Worm (Caenorhabditis elegans) whole organism, young adult: ENCODE data around the gene K11E4.6.
A peak's percentile ranks its signal among the peaks of the same experiment; 100 is the strongest.

ENCODE experiments used
- B0336.3 ChIP-seq: fragments of 200-800 bp; sonication (Bioruptor generic); IDR thresholded peaks from 2 replicates; pipeline ENCODE4 v1.3.6; 2022; ENCODE audit warnings: missing genetic modification characterization, missing compliant biosample characterization
- C06A6.2 ChIP-seq: fragments of 200-800 bp; sonication (Bioruptor generic); conservative IDR thresholded peaks from 2 replicates; pipeline ENCODE4 v1.3.6; 2022; ENCODE audit warnings: missing genetic modification characterization, missing compliant biosample characterization
- F22D6.2 ChIP-seq: sonication (generic microtip); optimal IDR thresholded peaks from 2 replicates; lab custom pipeline; 2016; ENCODE audit warnings: mild to moderate bottlenecking, missing genetic modification characterization, missing compliant biosample characterization
- F33H1.4 ChIP-seq: fragments of 200-800 bp; sonication (Bioruptor generic); IDR thresholded peaks from 2 replicates; pipeline ENCODE4 v1.3.6; 2022; ENCODE audit warnings: missing genetic modification reagents, missing genetic modification characterization, missing compliant biosample characterization
- F57A8.1 ChIP-seq: fragments of 200-800 bp; sonication (Bioruptor generic); optimal IDR thresholded peaks from 2 replicates; lab custom pipeline; 2018; ENCODE audit warnings: mild to moderate bottlenecking, missing genetic modification characterization, moderate library complexity, missing compliant biosample characterization
- F57C9.4 ChIP-seq: sonication (generic microtip); optimal IDR thresholded peaks from 2 replicates; lab custom pipeline; 2017; ENCODE audit warnings: mild to moderate bottlenecking, missing genetic modification characterization, missing compliant biosample characterization
- K12H6.12 ChIP-seq: fragments of 200-800 bp; sonication (Bioruptor generic); optimal IDR thresholded peaks from 2 replicates; lab custom pipeline; 2018; ENCODE audit warnings: mild to moderate bottlenecking, missing genetic modification characterization, missing compliant biosample characterization
- T07F8.4 ChIP-seq: sonication (generic microtip); optimal IDR thresholded peaks from 2 replicates; lab custom pipeline; 2016; ENCODE audit warnings: mild to moderate bottlenecking, missing genetic modification characterization, moderate library complexity, missing compliant biosample characterization
- Y79H2A.3 ChIP-seq: fragments of 200-800 bp; sonication (Bioruptor generic); conservative IDR thresholded peaks from 2 replicates; pipeline ENCODE4 v1.3.6; 2022; ENCODE audit warnings: missing genetic modification reagents, missing genetic modification characterization, missing compliant biosample characterization
- ZK185.1 ChIP-seq: sonication (generic microtip); optimal IDR thresholded peaks from 2 replicates; lab custom pipeline; 2016; ENCODE audit warnings: mild to moderate bottlenecking, missing genetic modification characterization, missing compliant biosample characterization; ENCODE audit not compliant: poor library complexity, severe bottlenecking
- aptf-3 ChIP-seq: fragments of 200-800 bp; sonication (Bioruptor generic); IDR thresholded peaks from 2 replicates; pipeline ENCODE4 v1.3.6; 2022; ENCODE audit warnings: missing genetic modification characterization, missing compliant biosample characterization
- atf-7 ChIP-seq: sonication (generic microtip); optimal IDR thresholded peaks from 2 replicates; lab custom pipeline; 2017; ENCODE audit warnings: mild to moderate bottlenecking, missing genetic modification characterization, missing compliant biosample characterization
- athp-1 ChIP-seq: sonication (generic microtip); optimal IDR thresholded peaks from 2 replicates; lab custom pipeline; 2017; ENCODE audit warnings: mild to moderate bottlenecking, missing genetic modification characterization, missing compliant biosample characterization
- attf-5 ChIP-seq: fragments of 200-800 bp; sonication (Bioruptor generic); optimal IDR thresholded peaks from 2 replicates; lab custom pipeline; 2018; ENCODE audit warnings: mild to moderate bottlenecking, missing genetic modification characterization, missing compliant biosample characterization
- ccch-3 ChIP-seq: fragments of 200-800 bp; sonication (Bioruptor generic); optimal IDR thresholded peaks from 2 replicates; lab custom pipeline; 2018; ENCODE audit warnings: mild to moderate bottlenecking, missing genetic modification characterization, missing compliant biosample characterization
- cebp-1 ChIP-seq, 2 experiments: fragments of 200-800 bp in 1 of 2; sonication (Bioruptor generic) in 1 of 2; sonication (generic microtip) in 1 of 2; IDR thresholded peaks in 1 of 2; optimal IDR thresholded peaks in 1 of 2; 2 replicates each; pipeline versions ENCODE4 v1.3.6 to Lab custom; 2017 to 2022; ENCODE audit warnings: missing compliant biosample characterization in 2 of 2, missing genetic modification characterization in 2 of 2, mild to moderate bottlenecking in 1 of 2, missing genetic modification reagents in 1 of 2, moderate library complexity in 1 of 2
- ceh-100 ChIP-seq: fragments of 200-800 bp; sonication (Bioruptor generic); IDR thresholded peaks from 2 replicates; pipeline ENCODE4 v1.3.6; 2022; ENCODE audit warnings: missing genetic modification reagents, missing genetic modification characterization, missing compliant biosample characterization
- ceh-58 ChIP-seq: fragments of 200-800 bp; sonication (Bioruptor generic); IDR thresholded peaks from 2 replicates; pipeline ENCODE4 v1.3.6; 2022; ENCODE audit warnings: missing genetic modification characterization, missing compliant biosample characterization
- chd-7 ChIP-seq: sonication (generic microtip); optimal IDR thresholded peaks from 2 replicates; lab custom pipeline; 2016; ENCODE audit warnings: mild to moderate bottlenecking, missing genetic modification characterization, moderate library complexity, missing compliant biosample characterization
- dox-1 ChIP-seq: fragments of 200-800 bp; sonication (Bioruptor generic); IDR thresholded peaks from 2 replicates; pipeline ENCODE4 v1.3.6; 2022; ENCODE audit warnings: missing genetic modification reagents, missing genetic modification characterization, missing compliant biosample characterization
- dpff-1 ChIP-seq: sonication (generic microtip); optimal IDR thresholded peaks from 2 replicates; lab custom pipeline; 2017; ENCODE audit warnings: mild to moderate bottlenecking, missing genetic modification characterization, missing compliant biosample characterization
- egrh-3 ChIP-seq: fragments of 200-800 bp; sonication (Bioruptor generic); IDR thresholded peaks from 2 replicates; pipeline ENCODE4 v1.3.6; 2022; ENCODE audit warnings: missing genetic modification reagents, missing genetic modification characterization, missing compliant biosample characterization
- hrde-1 ChIP-seq: sonication (generic microtip); optimal IDR thresholded peaks from 2 replicates; lab custom pipeline; 2016; ENCODE audit warnings: missing genetic modification characterization, mild to moderate bottlenecking, missing compliant biosample characterization, moderate library complexity, missing genotype, missing genetic modification reagents, borderline replicate concordance
- hsf-1 ChIP-seq: fragments of 200-800 bp; sonication (Bioruptor generic); IDR thresholded peaks from 2 replicates; pipeline ENCODE4 v1.3.6; 2022; ENCODE audit warnings: missing genetic modification reagents, missing genetic modification characterization, missing compliant biosample characterization
- let-607 ChIP-seq, 2 experiments: fragments of 200-800 bp in 1 of 2; sonication (Bioruptor generic) in 1 of 2; sonication (generic microtip) in 1 of 2; optimal IDR thresholded peaks; 2 replicates each; lab custom pipeline; 2016 to 2018; ENCODE audit warnings: mild to moderate bottlenecking in 2 of 2, missing compliant biosample characterization in 2 of 2, missing genetic modification characterization in 2 of 2, moderate library complexity in 2 of 2, missing genotype in 1 of 2
- lin-35 ChIP-seq, 3 experiments: fragments of 150-350 bp in 2 of 3; sonication (generic microtip) in 1 of 3; optimal IDR thresholded peaks; 2 replicates each; lab custom pipeline; 2014 to 2018; ENCODE audit warnings: missing biosample characterization in 3 of 3, missing genetic modification characterization in 3 of 3, missing genetic modification reagents in 3 of 3
- lin-40 ChIP-seq: sonication (generic microtip); optimal IDR thresholded peaks from 2 replicates; lab custom pipeline; 2016; ENCODE audit warnings: missing genetic modification characterization, mild to moderate bottlenecking, missing compliant biosample characterization, missing genotype, missing genetic modification reagents
- lsl-1 ChIP-seq: fragments of 200-800 bp; sonication (Bioruptor generic); optimal IDR thresholded peaks from 2 replicates; lab custom pipeline; 2018; ENCODE audit warnings: mild to moderate bottlenecking, missing genetic modification characterization, moderate library complexity, missing compliant biosample characterization
- madf-3 ChIP-seq: fragments of 200-800 bp; sonication (Bioruptor generic); IDR thresholded peaks from 2 replicates; pipeline ENCODE4 v1.3.6; 2022; ENCODE audit warnings: missing genetic modification reagents, missing genetic modification characterization, missing compliant biosample characterization
- madf-6 ChIP-seq: fragments of 200-800 bp; sonication (Bioruptor generic); IDR thresholded peaks from 2 replicates; pipeline ENCODE4 v1.3.6; 2022; ENCODE audit warnings: missing genetic modification reagents, missing genetic modification characterization, missing compliant biosample characterization
- mxl-1 ChIP-seq: sonication (generic microtip); optimal IDR thresholded peaks from 2 replicates; lab custom pipeline; 2016; ENCODE audit warnings: missing genetic modification characterization, missing compliant biosample characterization
- nfya-2 ChIP-seq: fragments of 200-800 bp; sonication (Bioruptor generic); IDR thresholded peaks from 2 replicates; pipeline ENCODE4 v1.3.6; 2022; ENCODE audit warnings: missing genetic modification reagents, missing genetic modification characterization, missing compliant biosample characterization
- nfyb-1 ChIP-seq: fragments of 200-800 bp; sonication (Bioruptor generic); IDR thresholded peaks from 2 replicates; pipeline ENCODE4 v1.3.6; 2022; ENCODE audit warnings: missing genetic modification reagents, missing genetic modification characterization, missing compliant biosample characterization
- nhr-80 ChIP-seq: sonication (generic microtip); optimal IDR thresholded peaks from 2 replicates; lab custom pipeline; 2016; ENCODE audit warnings: missing genetic modification characterization, missing compliant biosample characterization
- nhr-90 ChIP-seq: sonication (generic microtip); optimal IDR thresholded peaks from 2 replicates; lab custom pipeline; 2016; ENCODE audit warnings: missing genotype, mild to moderate bottlenecking, missing genetic modification characterization, missing compliant biosample characterization
- rcor-1 ChIP-seq: fragments of 200-800 bp; sonication (Bioruptor generic); IDR thresholded peaks from 2 replicates; pipeline ENCODE4 v1.3.6; 2022; ENCODE audit warnings: missing genetic modification reagents, missing genetic modification characterization, missing compliant biosample characterization
- rec-8 ChIP-seq, 2 experiments: sonication (generic microtip); optimal IDR thresholded peaks; 2 replicates each; lab custom pipeline; 2016; ENCODE audit warnings: mild to moderate bottlenecking in 2 of 2, missing genetic modification characterization in 2 of 2, missing genetic modification reagents in 2 of 2, missing genotype in 2 of 2, missing biosample characterization in 1 of 2, missing compliant biosample characterization in 1 of 2, moderate library complexity in 1 of 2
- snpc-1.1 ChIP-seq: sonication (generic microtip); optimal IDR thresholded peaks from 2 replicates; lab custom pipeline; 2017; ENCODE audit warnings: missing genetic modification characterization, mild to moderate bottlenecking, missing compliant biosample characterization, antibody characterized with exemption, moderate library complexity, missing genotype, missing genetic modification reagents; ENCODE audit not compliant: insufficient read depth
- snpc-1.3 ChIP-seq: sonication (generic microtip); optimal IDR thresholded peaks from 2 replicates; lab custom pipeline; 2017; ENCODE audit warnings: missing genetic modification characterization, mild to moderate bottlenecking, missing compliant biosample characterization, antibody characterized with exemption, moderate library complexity, missing genotype, missing genetic modification reagents; ENCODE audit not compliant: insufficient read depth
- snpc-3.4 ChIP-seq: sonication (generic microtip); optimal IDR thresholded peaks from 2 replicates; lab custom pipeline; 2017; ENCODE audit warnings: missing genetic modification characterization, mild to moderate bottlenecking, missing compliant biosample characterization, antibody characterized with exemption, moderate library complexity, missing genotype, missing genetic modification reagents
- somi-1 ChIP-seq: fragments of 200-800 bp; sonication (Bioruptor generic); optimal IDR thresholded peaks from 2 replicates; lab custom pipeline; 2018; ENCODE audit warnings: mild to moderate bottlenecking, missing genetic modification characterization, missing compliant biosample characterization
- unc-62 ChIP-seq: fragments of 150-350 bp; optimal IDR thresholded peaks from 2 replicates; lab custom pipeline; 2014; ENCODE audit warnings: missing biosample characterization, missing genetic modification reagents, missing genetic modification characterization
- zim-3 ChIP-seq: sonication (generic microtip); optimal IDR thresholded peaks from 2 replicates; lab custom pipeline; 2017; ENCODE audit warnings: mild to moderate bottlenecking, missing genetic modification characterization, moderate library complexity, missing compliant biosample characterization
- ztf-18 ChIP-seq: sonication (generic microtip); optimal IDR thresholded peaks from 2 replicates; lab custom pipeline; 2016; ENCODE audit warnings: missing genotype, mild to moderate bottlenecking, missing genetic modification characterization, missing compliant biosample characterization
- ztf-22 ChIP-seq: fragments of 200-800 bp; sonication (Bioruptor generic); optimal IDR thresholded peaks from 2 replicates; lab custom pipeline; 2018; ENCODE audit warnings: mild to moderate bottlenecking, missing genetic modification characterization, moderate library complexity, missing compliant biosample characterization
- ztf-28 ChIP-seq: fragments of 200-800 bp; sonication (Bioruptor generic); IDR thresholded peaks from 2 replicates; pipeline ENCODE4 v1.3.6; 2022; ENCODE audit warnings: missing genetic modification reagents, missing genetic modification characterization, missing compliant biosample characterization

K11E4.6 gene

ce11 chrX:13767282-13767681 is 42.8 kb downstream of the K11E4.6 start:
- TF ChIP-seq snpc-1.3 (tag; lab: Kevin White, UChicago) (no peak), ztf-22 (GFP tag; lab: Kevin White, UChicago) (peak; percentile 9), athp-1 (tag; lab: Kevin White, UChicago) (no peak), nhr-80 (tag; lab: Kevin White, UChicago) (peak; percentile 62), unc-62 (peak; percentile 95)

ce11 chrX:13768562-13768961 is 44.1 kb downstream of the K11E4.6 start:
- TF ChIP-seq hsf-1 (GFP tag; lab: Robert Waterston, UW) (no peak), snpc-1.3 (tag; lab: Kevin White, UChicago) (no peak), mxl-1 (no peak), madf-6 (GFP tag; lab: Robert Waterston, UW) (no peak), let-607 (tag; optimal IDR thresholded peaks at IDR 0.05; lab: Kevin White, UChicago) (no peak), ccch-3 (no peak), nfyb-1 (GFP tag; lab: Robert Waterston, UW) (0 out of 2 replicates have a peak, but pooled peaks have one; percentile 34), K12H6.12 (tag; lab: Kevin White, UChicago) (peak; percentile 63), snpc-3.4 (no peak), aptf-3 (GFP tag; lab: Robert Waterston, UW) (no peak), ztf-18 (tag; lab: Kevin White, UChicago) (no peak), F22D6.2 (no peak), atf-7 (tag; lab: Kevin White, UChicago) (peak; percentile 58), lin-40 (peak; percentile 40), lsl-1 (no peak), nfya-2 (GFP tag; lab: Robert Waterston, UW) (no peak), Y79H2A.3 (GFP tag; lab: Robert Waterston, UW) (no peak), ZK185.1 (no peak), hrde-1 (tag; lab: Kevin White, UChicago) (no peak), zim-3 (tag; lab: Kevin White, UChicago) (no peak), snpc-1.1 (tag; lab: Kevin White, UChicago) (no peak), dpff-1 (no peak), ceh-100 (no peak), F33H1.4 (no peak), attf-5 (GFP tag; lab: Kevin White, UChicago) (no peak), F57C9.4 (tag; lab: Kevin White, UChicago) (no peak), ceh-58 (no peak), chd-7 (tag; lab: Kevin White, UChicago) (peak; percentile 7), madf-3 (GFP tag; lab: Robert Waterston, UW) (no peak), cebp-1 (GFP tag; IDR thresholded peaks at IDR 0.05; lab: Robert Waterston, UW) (no peak), cebp-1 (tag; optimal IDR thresholded peaks at IDR 0.05; lab: Kevin White, UChicago) (peak; percentile 18), lin-35 (GFP tag; optimal IDR thresholded peaks at IDR 0.05; lab: Kevin White, UChicago) (peak in 1 of 3 experiments; percentile 56), rec-8 (tag; optimal IDR thresholded peaks at IDR 0.05; lab: Kevin White, UChicago) (no peak), rcor-1 (GFP tag; lab: Robert Waterston, UW) (no peak), dox-1 (GFP tag; lab: Robert Waterston, UW) (no peak), ztf-28 (GFP tag; lab: Robert Waterston, UW) (no peak), T07F8.4 (tag; lab: Kevin White, UChicago) (no peak), C06A6.2 (GFP tag; lab: Robert Waterston, UW) (no peak), F57A8.1 (no peak), somi-1 (peak; percentile 21), egrh-3 (GFP tag; lab: Robert Waterston, UW) (no peak), B0336.3 (GFP tag; lab: Robert Waterston, UW) (no peak), nhr-90 (tag; lab: Kevin White, UChicago) (no peak)
